Worm (Caenorhabditis elegans): Measurements from ENCODE around the gene C54C6.5.

ce11 chrIII:3569763-3570162, 20.1 kb upstream of the C54C6.5 start:
- TF ChIP-seq flt-1 (GFP tag; IDR thresholded peaks at IDR 0.05) (no peak), ama-1 (optimal IDR thresholded peaks at IDR 0.05) (no peak)

All from whole organism, early embryonic.